Worm (Caenorhabditis elegans): ENCODE measurements around the gene srlf-33.

Gene srlf-33

DNA sequence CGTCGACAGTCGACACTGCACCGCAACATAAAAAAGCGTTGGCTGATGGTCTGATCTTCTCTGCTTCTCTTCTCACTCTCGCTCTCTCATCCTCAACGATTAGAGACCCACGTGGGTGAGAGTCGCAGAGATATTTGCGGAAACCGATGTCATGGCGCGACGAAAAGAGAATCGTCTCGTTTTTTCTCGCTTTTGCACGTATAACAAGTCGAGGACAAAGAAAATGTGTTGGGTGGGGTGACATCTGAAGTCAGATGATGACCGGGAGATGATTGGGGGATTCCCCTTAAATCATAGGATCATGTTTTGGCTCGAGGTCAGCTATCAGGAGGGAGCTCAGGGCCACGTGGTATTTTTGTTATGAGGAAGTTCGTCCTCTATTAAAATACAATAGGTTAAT lies 31.1 kb upstream of the srlf-33 start (continued):
- peak; percentile 97 for TF ChIP-seq ztf-26 (tag; optimal IDR thresholded peaks at IDR 0.05)
- peak; percentile 28 for TF ChIP-seq F52B5.7 (tag; optimal IDR thresholded peaks at IDR 0.05)
- peak; percentile 82 for TF ChIP-seq mxl-1 (tag; optimal IDR thresholded peaks at IDR 0.05)
- peak; percentile 71 for TF ChIP-seq tlf-1 (GFP tag; optimal IDR thresholded peaks at IDR 0.05)
- peak; percentile 83 for TF ChIP-seq madf-10 (tag; optimal IDR thresholded peaks at IDR 0.05)
- peak; percentile 77 for TF ChIP-seq pha-4 (tag; optimal IDR thresholded peaks at IDR 0.05)
- no peak for TF ChIP-seq unc-62 (GFP tag; optimal IDR thresholded peaks at IDR 0.05)
- TF ChIP-seq egl-44 (GFP tag; IDR thresholded peaks at IDR 0.05) = peak; percentile 90
- no peak for TF ChIP-seq snpc-3.4 (tag; optimal IDR thresholded peaks at IDR 0.05)
- TF ChIP-seq hsf-1 (GFP tag; IDR thresholded peaks at IDR 0.05) = peak; percentile 77
- TF ChIP-seq nhr-80 (tag; optimal IDR thresholded peaks at IDR 0.05) = peak; percentile 84
- peak; percentile 87 for TF ChIP-seq lin-40 (tag; optimal IDR thresholded peaks at IDR 0.05)
- no peak for TF ChIP-seq mes-4 (tag; optimal IDR thresholded peaks at IDR 0.05)
- peak; percentile 44; the same call in 1 of the 2 replicates for TF ChIP-seq pbrm-1 (GFP tag; IDR thresholded peaks at IDR 0.05)
- TF ChIP-seq dox-1 (GFP tag; IDR thresholded peaks at IDR 0.05) = peak; percentile 71
- peak; percentile 74; the same call in 1 of the 2 replicates for TF ChIP-seq let-526 (GFP tag; IDR thresholded peaks at IDR 0.05)
- TF ChIP-seq lin-54 (GFP tag; optimal IDR thresholded peaks at IDR 0.05) = peak; percentile 40
- 0 out of 2 replicates have a peak, but pooled peaks have one; percentile 10 for TF ChIP-seq Y67H2A.10 (GFP tag; conservative IDR thresholded peaks at IDR 0.05)
- no peak for TF ChIP-seq ztf-6 (GFP tag; IDR thresholded peaks at IDR 0.05)
- TF ChIP-seq F37B4.10 (GFP tag; IDR thresholded peaks at IDR 0.05) = no peak
- no peak for TF ChIP-seq him-1 (tag; optimal IDR thresholded peaks at IDR 0.05)
- peak; percentile 93 for TF ChIP-seq attf-5 (GFP tag; optimal IDR thresholded peaks at IDR 0.05)
- peak; percentile 7 to 31 for TF ChIP-seq let-607 (tag; optimal IDR thresholded peaks at IDR 0.05)
- peak; percentile 41 for TF ChIP-seq ztf-18 (tag; optimal IDR thresholded peaks at IDR 0.05)
- TF ChIP-seq atf-7 (tag; optimal IDR thresholded peaks at IDR 0.05) = peak; percentile 93
- no peak for TF ChIP-seq B0019.2 (GFP tag; conservative IDR thresholded peaks at IDR 0.05)
- TF ChIP-seq gei-17 (GFP tag; optimal IDR thresholded peaks at IDR 0.05) = peak; percentile 74
- TF ChIP-seq rec-8 (tag; optimal IDR thresholded peaks at IDR 0.05) = no peak
- TF ChIP-seq egl-18 (GFP tag; IDR thresholded peaks at IDR 0.05) = no peak
- TF ChIP-seq ztf-3 (GFP tag; optimal IDR thresholded peaks at IDR 0.05) = peak; percentile 70
- peak; percentile 85 for TF ChIP-seq rcor-1 (GFP tag; IDR thresholded peaks at IDR 0.05)
- peak; percentile 73 for TF ChIP-seq dpff-1 (tag; optimal IDR thresholded peaks at IDR 0.05)
- peak; percentile 70 for TF ChIP-seq mcd-1 (GFP tag; IDR thresholded peaks at IDR 0.05)
- TF ChIP-seq lsl-1 (GFP tag; optimal IDR thresholded peaks at IDR 0.05) = no peak
- peak; percentile 75; the same call in 1 of the 2 replicates for TF ChIP-seq ekl-4 (GFP tag; IDR thresholded peaks at IDR 0.05)
- peak; percentile 97 for TF ChIP-seq somi-1 (GFP tag; optimal IDR thresholded peaks at IDR 0.05)
- TF ChIP-seq F49E8.2 (tag; optimal IDR thresholded peaks at IDR 0.05; ENCODE audit: insufficient read depth) = no peak
- peak; percentile 66 for TF ChIP-seq ceh-27 (GFP tag; optimal IDR thresholded peaks at IDR 0.05)

DNA sequence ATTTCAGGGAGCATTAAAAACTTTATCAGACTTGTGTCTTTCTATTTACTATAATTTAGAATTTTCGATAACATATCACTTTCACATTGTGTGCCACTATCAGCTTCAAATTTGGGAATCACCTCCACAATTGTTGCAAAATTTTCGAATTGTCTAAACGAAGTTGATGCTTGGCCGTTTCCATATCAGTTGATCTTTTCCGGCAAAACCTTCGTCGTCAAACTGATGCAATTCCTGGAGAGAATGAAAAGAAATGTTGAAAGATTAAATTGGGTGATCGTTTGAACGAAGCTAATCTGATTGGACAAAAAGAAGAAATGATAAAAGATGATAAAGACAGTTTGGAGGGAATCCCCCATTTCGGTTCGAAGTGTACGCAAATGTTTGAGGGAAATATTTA lies 30.3 kb upstream of the srlf-33 start:
- peak; percentile 28 for TF ChIP-seq die-1 (tag; optimal IDR thresholded peaks at IDR 0.05)
- no peak for TF ChIP-seq fkh-3 (tag; optimal IDR thresholded peaks at IDR 0.05)
- TF ChIP-seq ceh-79 (tag; optimal IDR thresholded peaks at IDR 0.05) = no peak
- peak; percentile 26 for TF ChIP-seq ztf-18 (tag; optimal IDR thresholded peaks at IDR 0.05)
- no peak for TF ChIP-seq nhr-179 (tag; optimal IDR thresholded peaks at IDR 0.05)
- TF ChIP-seq lin-26 (GFP tag; IDR thresholded peaks at IDR 0.05) = no peak
- no peak for TF ChIP-seq Y53F4B.3 (GFP tag; IDR thresholded peaks at IDR 0.05)
- peak; percentile 67 for TF ChIP-seq Y56A3A.18 (GFP tag; IDR thresholded peaks at IDR 0.05)
- no peak for TF ChIP-seq gei-17 (GFP tag; optimal IDR thresholded peaks at IDR 0.05)
- TF ChIP-seq mel-28 (tag; optimal IDR thresholded peaks at IDR 0.05; ENCODE audit: borderline replicate concordance) = no peak
- TF ChIP-seq ekl-4 (GFP tag; IDR thresholded peaks at IDR 0.05) = peak; percentile 69; the same call in 1 of the 2 replicates
- no peak for TF ChIP-seq attf-3 (GFP tag; conservative IDR thresholded peaks at IDR 0.05)
- TF ChIP-seq attf-6 (GFP tag; IDR thresholded peaks at IDR 0.05) = peak; percentile 51; the same call in 1 of the 2 replicates
- TF ChIP-seq madf-6 (GFP tag; IDR thresholded peaks at IDR 0.05) = peak; percentile 43; the same call in 1 of the 2 replicates
- TF ChIP-seq F22D6.2 (tag; optimal IDR thresholded peaks at IDR 0.05) = no peak
